Fruit fly (Drosophila melanogaster) Kc167 (cell line): Measurements from ENCODE around the gene Smu1.

ENCODE experiments used
- Myc ChIP-seq: fragments of >200 bp; optimal IDR thresholded peaks from 2 replicates; lab custom pipeline; 2017; ENCODE audit warnings: missing external identifiers
- Sin3A ChIP-seq: fragments of >200 bp; optimal IDR thresholded peaks from 2 replicates; lab custom pipeline; 2018; ENCODE audit warnings: missing external identifiers
- psq ChIP-seq: fragments of >200 bp; optimal IDR thresholded peaks from 2 replicates; lab custom pipeline; 2017; ENCODE audit warnings: missing external identifiers
- ttk ChIP-seq: sonication (Bioruptor generic); optimal IDR thresholded peaks from 2 replicates; lab custom pipeline; 2017; ENCODE audit warnings: missing external identifiers

dm6 chr3R:18985114-18985785 is 4.1 kb upstream of the Smu1 start:
- TF ChIP-seq psq (no peak), ttk (lab: Kevin White, UChicago) (no peak), Myc (lab: Kevin White, UChicago) (no peak), Sin3A (lab: Kevin White, UChicago) (no peak)
